Worm (Caenorhabditis elegans) whole organism, L4 larva: ENCODE results near the gene M110.3.

Experiments used
- T26A8.4 ChIP-seq: fragments of 200-800 bp; sonication (Bioruptor generic); IDR thresholded peaks from 2 replicates; pipeline ENCODE4 v1.3.6; 2022; ENCODE audit warnings: missing genetic modification characterization, missing compliant biosample characterization
- Y105C5A.15 ChIP-seq: fragments of 200-800 bp; sonication (Bioruptor generic); IDR thresholded peaks from 2 replicates; pipeline ENCODE4 v1.3.6; 2022; ENCODE audit warnings: missing genetic modification characterization, missing compliant biosample characterization
- Y5F2A.4 ChIP-seq: fragments of 200-800 bp; sonication (Bioruptor generic); optimal IDR thresholded peaks from 2 replicates; lab custom pipeline; 2018; ENCODE audit warnings: mild to moderate bottlenecking, missing genetic modification characterization, missing compliant biosample characterization
- Y75B8A.6 ChIP-seq: fragments of 200-800 bp; sonication (Bioruptor generic); IDR thresholded peaks from 2 replicates; pipeline ENCODE4 v1.3.6; 2022; ENCODE audit warnings: missing genetic modification reagents, missing genetic modification characterization, missing compliant biosample characterization
- aha-1 ChIP-seq: fragments of 150-350 bp; peaks from one replicate; lab custom pipeline; 2014; ENCODE audit warnings: missing biosample characterization, missing genetic modification characterization
- arid-1 ChIP-seq: fragments of 200-800 bp; sonication (Bioruptor generic); conservative IDR thresholded peaks from 2 replicates; pipeline ENCODE4 v1.3.6; 2022; ENCODE audit warnings: missing genetic modification reagents, missing genetic modification characterization, missing compliant biosample characterization
- ceh-44 ChIP-seq: fragments of 200-800 bp; sonication (Bioruptor generic); IDR thresholded peaks from 2 replicates; pipeline ENCODE4 v1.3.6; 2022; ENCODE audit warnings: missing genetic modification reagents, missing genetic modification characterization, missing compliant biosample characterization
- cey-2 ChIP-seq: sonication (generic microtip); optimal IDR thresholded peaks from 3 replicates; lab custom pipeline; 2017; ENCODE audit warnings: missing genetic modification characterization, mild to moderate bottlenecking, missing compliant biosample characterization, antibody characterized with exemption, borderline replicate concordance; ENCODE audit not compliant: insufficient read depth
- daf-12 ChIP-seq: fragments of 150-350 bp; optimal IDR thresholded peaks from 2 replicates; lab custom pipeline; 2014; ENCODE audit warnings: missing biosample characterization, missing genetic modification reagents, missing genetic modification characterization
- daf-8 ChIP-seq: fragments of 200-800 bp; sonication (Bioruptor generic); IDR thresholded peaks from 2 replicates; pipeline ENCODE4 v1.3.6; 2022; ENCODE audit warnings: missing genetic modification characterization, missing compliant biosample characterization
- dmd-6 ChIP-seq: fragments of 200-800 bp; sonication (Bioruptor generic); IDR thresholded peaks from 2 replicates; pipeline ENCODE4 v1.3.6; 2022; ENCODE audit warnings: missing genetic modification reagents, missing genetic modification characterization, missing compliant biosample characterization
- dmd-9 ChIP-seq: fragments of 200-800 bp; sonication (Bioruptor generic); IDR thresholded peaks from 2 replicates; pipeline ENCODE4 v1.3.6; 2022; ENCODE audit warnings: missing genetic modification reagents, missing genetic modification characterization, missing compliant biosample characterization
- dpl-1 ChIP-seq: fragments of 150-350 bp; optimal IDR thresholded peaks from 2 replicates; lab custom pipeline; 2014; ENCODE audit warnings: missing biosample characterization, missing genetic modification reagents, missing genetic modification characterization
- duxl-1 ChIP-seq: sonication (generic microtip); optimal IDR thresholded peaks from 2 replicates; lab custom pipeline; 2016; ENCODE audit warnings: mild to moderate bottlenecking, missing genetic modification characterization, moderate library complexity, missing compliant biosample characterization; ENCODE audit not compliant: poor library complexity
- egl-27 ChIP-seq: sonication (generic microtip); optimal IDR thresholded peaks from 3 replicates; lab custom pipeline; 2017; ENCODE audit warnings: missing biosample characterization, missing genetic modification reagents, missing genetic modification characterization
- fkh-10 ChIP-seq: fragments of 150-350 bp; optimal IDR thresholded peaks from 2 replicates; lab custom pipeline; 2014; ENCODE audit warnings: missing biosample characterization, missing genetic modification reagents, missing genetic modification characterization
- hif-1 ChIP-seq, 2 experiments: sonication (generic microtip); optimal IDR thresholded peaks; 2 replicates each; lab custom pipeline; 2016 to 2017; ENCODE audit warnings: missing compliant biosample characterization in 2 of 2, missing genetic modification characterization in 2 of 2, missing genetic modification reagents in 2 of 2, missing genotype in 2 of 2, mild to moderate bottlenecking in 1 of 2
- hlh-30 ChIP-seq: sonication (generic microtip); optimal IDR thresholded peaks from 2 replicates; lab custom pipeline; 2017; ENCODE audit warnings: antibody characterized with exemption, mild to moderate bottlenecking, missing genetic modification characterization, missing compliant biosample characterization; ENCODE audit not compliant: insufficient read depth
- lin-1 ChIP-seq: fragments of 200-800 bp; sonication (Bioruptor generic); IDR thresholded peaks from 2 replicates; pipeline ENCODE4 v1.3.6; 2022; ENCODE audit warnings: missing genetic modification reagents, missing genetic modification characterization, missing compliant biosample characterization
- lin-13 ChIP-seq: fragments of 150-350 bp; optimal IDR thresholded peaks from 2 replicates; lab custom pipeline; 2014; ENCODE audit warnings: missing biosample characterization, missing genetic modification reagents, missing genetic modification characterization
- lin-29 ChIP-seq: fragments of 200-800 bp; sonication (Bioruptor generic); IDR thresholded peaks from 2 replicates; pipeline ENCODE4 v1.3.6; 2022; ENCODE audit warnings: missing genetic modification reagents, missing genetic modification characterization, missing compliant biosample characterization
- lin-38 ChIP-seq: fragments of 200-800 bp; sonication (Bioruptor generic); IDR thresholded peaks from 2 replicates; pipeline ENCODE4 v1.3.6; 2022; ENCODE audit warnings: missing genetic modification reagents, missing genetic modification characterization, missing compliant biosample characterization
- lsy-2 ChIP-seq, 2 experiments: fragments of 150-350 bp in 1 of 2; sonication (generic microtip) in 1 of 2; optimal IDR thresholded peaks; 2 replicates each; lab custom pipeline; 2014 to 2017; ENCODE audit warnings: missing biosample characterization in 2 of 2, missing genetic modification characterization in 2 of 2
- mep-1 ChIP-seq: fragments of 150-350 bp; sonication (generic microtip); optimal IDR thresholded peaks from 3 replicates; lab custom pipeline; 2014; ENCODE audit warnings: missing biosample characterization, missing genetic modification characterization
- nhr-11 ChIP-seq: fragments of 150-350 bp; optimal IDR thresholded peaks from 2 replicates; lab custom pipeline; 2014; ENCODE audit warnings: missing biosample characterization, missing genetic modification characterization
- nhr-28 ChIP-seq: fragments of 150-350 bp; optimal IDR thresholded peaks from 2 replicates; lab custom pipeline; 2014; ENCODE audit warnings: missing biosample characterization, missing genetic modification characterization
- nhr-41 ChIP-seq: fragments of 200-800 bp; sonication (Bioruptor generic); IDR thresholded peaks from 2 replicates; pipeline ENCODE4 v1.3.6; 2022; ENCODE audit warnings: missing genetic modification reagents, missing genetic modification characterization, missing compliant biosample characterization
- nhr-42 ChIP-seq: fragments of 200-800 bp; sonication (Bioruptor generic); IDR thresholded peaks from 2 replicates; pipeline ENCODE4 v1.3.6; 2022; ENCODE audit warnings: missing genetic modification characterization, missing compliant biosample characterization
- pha-4 ChIP-seq, 2 experiments: fragments of 150-350 bp in 1 of 2; fragments of 200-800 bp in 1 of 2; sonication (Bioruptor generic) in 1 of 2; IDR thresholded peaks in 1 of 2; optimal IDR thresholded peaks in 1 of 2; 2 replicates each; pipeline versions ENCODE4 v1.3.6 to Lab custom; 2014 to 2022; ENCODE audit warnings: missing genetic modification characterization in 2 of 2, missing genetic modification reagents in 2 of 2, missing biosample characterization in 1 of 2, missing compliant biosample characterization in 1 of 2
- pqm-1 ChIP-seq: sonication (generic microtip); optimal IDR thresholded peaks from 2 replicates; lab custom pipeline; 2017; ENCODE audit warnings: missing biosample characterization, missing genetic modification characterization
- rbr-2 ChIP-seq: sonication (generic microtip); optimal IDR thresholded peaks from 2 replicates; lab custom pipeline; 2016; ENCODE audit warnings: missing genotype, missing genetic modification characterization, missing compliant biosample characterization
- saeg-2 ChIP-seq: fragments of 200-800 bp; sonication (Bioruptor generic); IDR thresholded peaks from 2 replicates; pipeline ENCODE4 v1.3.6; 2022; ENCODE audit warnings: missing genetic modification reagents, missing genetic modification characterization, missing compliant biosample characterization
- set-16 ChIP-seq: fragments of 200-800 bp; sonication (Bioruptor generic); IDR thresholded peaks from 2 replicates; pipeline ENCODE4 v1.3.6; 2022; ENCODE audit warnings: missing genetic modification reagents, missing genetic modification characterization, missing compliant biosample characterization
- snpc-1.2 ChIP-seq: fragments of 200-800 bp; sonication (Bioruptor generic); IDR thresholded peaks from 2 replicates; pipeline ENCODE4 v1.3.6; 2022; ENCODE audit warnings: missing genetic modification reagents, missing genetic modification characterization, missing compliant biosample characterization
- tag-97 ChIP-seq: fragments of 200-800 bp; sonication (Bioruptor generic); IDR thresholded peaks from 2 replicates; pipeline ENCODE4 v1.3.6; 2022; ENCODE audit warnings: missing genetic modification characterization, missing compliant biosample characterization
- tra-1 ChIP-seq: fragments of 200-800 bp; sonication (Bioruptor generic); IDR thresholded peaks from 2 replicates; pipeline ENCODE4 v1.3.6; 2022; ENCODE audit warnings: missing genetic modification reagents, missing genetic modification characterization, missing compliant biosample characterization
- unc-130 ChIP-seq: sonication (generic microtip); optimal IDR thresholded peaks from 2 replicates; lab custom pipeline; 2016; ENCODE audit warnings: missing genetic modification reagents, missing genetic modification characterization, missing compliant biosample characterization
- unc-62 ChIP-seq, 3 experiments: fragments of 150-350 bp in 1 of 3; sonication (generic microtip); optimal IDR thresholded peaks in 2 of 3; peaks in 1 of 3; 1 replicate in 1 of 3; 2 replicates in 2 of 3; lab custom pipeline; 2014 to 2017; ENCODE audit warnings: missing biosample characterization in 3 of 3, missing genetic modification characterization in 3 of 3, missing genetic modification reagents in 3 of 3, missing genotype in 1 of 3
- zfp-3 ChIP-seq: fragments of 200-800 bp; sonication (Bioruptor generic); conservative IDR thresholded peaks from 2 replicates; pipeline ENCODE4 v1.3.6; 2022; ENCODE audit warnings: missing genetic modification reagents, missing genetic modification characterization, missing compliant biosample characterization
- zip-2 ChIP-seq: fragments of 150-350 bp; optimal IDR thresholded peaks from 2 replicates; lab custom pipeline; 2014; ENCODE audit warnings: missing biosample characterization, missing genetic modification characterization
- ztf-7 ChIP-seq: fragments of 150-350 bp; optimal IDR thresholded peaks from 2 replicates; lab custom pipeline; 2014; ENCODE audit warnings: missing biosample characterization, missing genetic modification characterization

M110.3 gene

ce11 chrII:8226475-8226874 lies 10.1 kb upstream of the M110.3 start (continued):
- TF ChIP-seq nhr-42 (GFP tag; lab: Robert Waterston, UW) (no peak), snpc-1.2 (GFP tag; lab: Robert Waterston, UW) (no peak), fkh-10 (GFP tag; lab: Kevin White, UChicago) (no peak), hlh-30 (tag; lab: Kevin White, UChicago) (peak; percentile 50), tra-1 (GFP tag; lab: Robert Waterston, UW) (no peak), lin-13 (GFP tag; lab: Kevin White, UChicago) (no peak), nhr-41 (GFP tag; lab: Robert Waterston, UW) (no peak), dmd-6 (peak; percentile 64), daf-12 (tag; lab: Kevin White, UChicago) (no peak), tag-97 (GFP tag; lab: Robert Waterston, UW) (no peak), zfp-3 (GFP tag; lab: Robert Waterston, UW) (no peak), hif-1 (tag; optimal IDR thresholded peaks at IDR 0.05; lab: Kevin White, UChicago) (no peak), lin-38 (GFP tag; lab: Robert Waterston, UW) (no peak), lin-1 (GFP tag; lab: Robert Waterston, UW) (0 out of 2 replicates have a peak, but pooled peaks have one; percentile 13), ceh-44 (GFP tag; lab: Robert Waterston, UW) (no peak), lsy-2 (tag; optimal IDR thresholded peaks at IDR 0.05; lab: Kevin White, UChicago) (peak in 1 of 2 experiments; percentile 23), Y105C5A.15 (GFP tag; lab: Robert Waterston, UW) (no peak), lin-29 (no peak), Y5F2A.4 (GFP tag; lab: Kevin White, UChicago) (no peak), pha-4 (GFP tag; IDR thresholded peaks at IDR 0.05; lab: Robert Waterston, UW) (peak; percentile 29; the same call in 1 of the 2 replicates), pha-4 (tag; optimal IDR thresholded peaks at IDR 0.05; lab: Kevin White, UChicago) (peak; percentile 37), unc-130 (no peak), set-16 (no peak), T26A8.4 (GFP tag; lab: Robert Waterston, UW) (no peak), nhr-28 (tag; lab: Kevin White, UChicago) (peak; percentile 52), pqm-1 (tag; lab: Kevin White, UChicago) (peak; percentile 48), rbr-2 (tag; lab: Kevin White, UChicago) (no peak), nhr-11 (tag; lab: Kevin White, UChicago) (no peak), daf-8 (no peak), dpl-1 (no peak), zip-2 (no peak), saeg-2 (GFP tag; lab: Robert Waterston, UW) (no peak)
- TF ChIP-seq, all 104 proteins: peak for 11

ce11 chrII:8225914-8226313 lies 9.5 kb upstream of the M110.3 start:
- TF ChIP-seq aha-1: peak; percentile 56
- no peak for TF ChIP-seq lin-1 (GFP tag; lab: Robert Waterston, UW)
- TF ChIP-seq hlh-30 (tag; lab: Kevin White, UChicago): peak; percentile 60
- TF ChIP-seq egl-27 (tag; lab: Kevin White, UChicago): no peak
- no peak for TF ChIP-seq Y75B8A.6
- TF ChIP-seq Y105C5A.15 (GFP tag; lab: Robert Waterston, UW): no peak
- TF ChIP-seq mep-1 (tag; lab: Kevin White, UChicago): peak; percentile 14
- no peak for TF ChIP-seq unc-130
- peak in 1 of 2 experiments; percentile 23 for TF ChIP-seq unc-62 (GFP tag; optimal IDR thresholded peaks at IDR 0.05 in 1 of 2; lab: Kevin White, UChicago)
- no peak for TF ChIP-seq unc-62 (tag; optimal IDR thresholded peaks at IDR 0.05; lab: Kevin White, UChicago)
- TF ChIP-seq arid-1 (GFP tag; lab: Robert Waterston, UW): no peak
- no peak for TF ChIP-seq nhr-11 (tag; lab: Kevin White, UChicago)
- TF ChIP-seq pqm-1 (tag; lab: Kevin White, UChicago): no peak
- TF ChIP-seq duxl-1 (tag; lab: Kevin White, UChicago): no peak
- TF ChIP-seq dmd-9 (GFP tag; lab: Robert Waterston, UW): no peak
- no peak for TF ChIP-seq nhr-41 (GFP tag; lab: Robert Waterston, UW)
- no peak for TF ChIP-seq fkh-10 (GFP tag; lab: Kevin White, UChicago)
- TF ChIP-seq zip-2: no peak
- no peak for TF ChIP-seq ztf-7 (tag; lab: Kevin White, UChicago)
- no peak for TF ChIP-seq cey-2 (tag; lab: Kevin White, UChicago)
